Fruit fly (Drosophila melanogaster): ENCODE data around the gene Ucp4A.

dm6 chrX:17845820-17846379 is 1.2 kb downstream of the Ucp4A start:
- TF ChIP-seq gl (tag; optimal IDR thresholded peaks at IDR 0.05) (no peak), CG34367 (tag; optimal IDR thresholded peaks at IDR 0.05) (no peak), CG32121 (GFP tag; IDR thresholded peaks at IDR 0.05) (no peak), CG9948 (tag; optimal IDR thresholded peaks at IDR 0.05) (no peak), CG14655 (GFP tag; optimal IDR thresholded peaks at IDR 0.05) (no peak)
